Worm (Caenorhabditis elegans): Measurements from ENCODE around the gene F13E9.15.

ce11 chrIV:10916134-10916533 lies 26.5 kb upstream of the F13E9.15 start:
- TF ChIP-seq mep-1 (tag; optimal IDR thresholded peaks at IDR 0.05), result no peak
- no peak for TF ChIP-seq blmp-1 (tag; optimal IDR thresholded peaks at IDR 0.05)

All from whole organism, mixed stage, embryonic.